Fruit fly (Drosophila melanogaster) Kc167 (cell line): Measurements from ENCODE around the gene CG5214.

ENCODE experiments used
- Sin3A ChIP-seq: fragments of >200 bp; optimal IDR thresholded peaks from 2 replicates; lab custom pipeline; 2018; ENCODE audit warnings: missing external identifiers
- h ChIP-seq: fragments of >200 bp; optimal IDR thresholded peaks from 3 replicates; lab custom pipeline; 2018; ENCODE audit warnings: missing external identifiers
- insv ChIP-seq: fragments of >200 bp; optimal IDR thresholded peaks from 3 replicates; lab custom pipeline; 2018; ENCODE audit warnings: missing external identifiers
- psq ChIP-seq: fragments of >200 bp; optimal IDR thresholded peaks from 2 replicates; lab custom pipeline; 2017; ENCODE audit warnings: missing external identifiers

- TF ChIP-seq Sin3A (lab: Kevin White, UChicago) (no peak), h (lab: Kevin White, UChicago) (no peak), psq (lab: Kevin White, UChicago) (no peak), insv (lab: Kevin White, UChicago) (no peak)
These were observed 43.8 kb upstream of the CG5214 start for dm6 chr3R:11200042-11200884.
